Fruit fly (Drosophila melanogaster): ENCODE data around the gene Mst87F.

DNA sequence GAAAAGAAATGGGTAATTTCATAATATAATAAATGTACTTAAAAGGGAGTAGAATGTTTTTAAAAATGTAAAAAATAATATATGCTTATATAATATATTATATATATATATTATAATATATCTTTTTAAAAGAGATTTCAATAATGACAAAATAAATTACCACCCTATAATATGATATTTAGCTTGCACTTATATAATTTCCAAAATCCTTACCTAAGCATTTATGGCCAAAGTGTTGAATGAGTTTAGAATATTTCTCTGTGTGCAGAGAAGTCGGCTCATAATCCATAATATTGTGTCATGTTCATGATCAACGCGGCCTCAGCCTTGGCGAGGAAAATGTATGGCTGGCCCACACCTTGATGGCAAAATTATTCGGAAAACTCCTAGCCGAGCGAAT, 39.6 kb downstream of the Mst87F start:
- TF ChIP-seq cwo (GFP tag; optimal IDR thresholded peaks at IDR 0.05) (no peak), eyg (GFP tag; optimal IDR thresholded peaks at IDR 0.05) (no peak), Nf-YA (GFP tag; IDR thresholded peaks at IDR 0.05) (no peak), phol (tag; optimal IDR thresholded peaks at IDR 0.05) (no peak), CG32767 (GFP tag; IDR thresholded peaks at IDR 0.05) (no peak), Sox100B (GFP tag; optimal IDR thresholded peaks at IDR 0.05) (no peak), CG13287 (GFP tag; IDR thresholded peaks at IDR 0.05; ENCODE audit: partially characterized antibody) (no peak), C15 (GFP tag; IDR thresholded peaks at IDR 0.05) (no peak)
